Worm (Caenorhabditis elegans): ENCODE data around the gene F54C9.14.

F54C9.14 gene

DNA sequence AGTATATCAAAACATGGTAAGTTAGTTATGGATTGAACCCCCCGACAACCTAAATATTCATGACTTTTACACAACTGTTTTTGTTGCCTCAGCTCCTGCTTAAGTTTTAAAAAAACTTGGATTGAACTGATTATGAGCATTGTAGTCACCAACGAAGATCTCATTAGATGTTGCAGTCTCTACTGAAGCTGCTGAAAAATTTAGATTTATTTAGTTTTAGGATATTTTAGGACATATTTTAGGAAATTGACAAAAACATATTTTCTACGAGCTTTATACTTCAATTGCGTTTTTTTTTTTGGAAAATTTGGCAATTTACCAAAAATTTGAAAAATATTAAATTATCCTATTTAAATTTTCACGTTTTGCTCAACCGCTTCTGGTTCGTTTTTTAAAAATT, at the start of gene F54C9.14:
F54C9.14 (plus strand) TSS at position 301 of the 400 bp plus-strand sequence.
- no peak for TF ChIP-seq med-1 (GFP tag; optimal IDR thresholded peaks at IDR 0.05; ENCODE audit: insufficient read depth)

DNA sequence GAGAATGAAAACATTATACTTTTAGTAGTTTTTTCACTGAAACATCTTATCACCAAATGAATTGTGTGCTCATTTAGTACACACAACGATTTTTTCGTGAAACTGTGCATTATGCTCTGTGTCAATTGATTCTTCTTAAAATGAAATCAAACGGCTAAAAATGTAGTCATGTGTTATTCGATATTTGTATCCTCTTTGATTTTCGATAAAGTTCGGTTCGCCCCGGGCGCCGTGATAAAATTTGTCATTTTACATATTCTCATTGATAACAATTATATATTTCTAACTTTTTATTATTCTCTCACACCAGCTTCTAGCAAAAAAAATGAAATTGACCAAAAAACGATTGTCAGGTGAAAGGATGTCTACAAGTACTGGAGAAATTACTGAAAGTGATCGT, 47.4 kb upstream of the F54C9.14 start, which contains the start of gene ctg-2:
ctg-2 (plus strand) TSS at position 326 of the 400 bp plus-strand sequence.
- TF ChIP-seq cog-1 (tag; optimal IDR thresholded peaks at IDR 0.05): no peak
- TF ChIP-seq ztf-29 (GFP tag; IDR thresholded peaks at IDR 0.05): no peak
- no peak for TF ChIP-seq T22C8.4 (GFP tag; IDR thresholded peaks at IDR 0.05)
- no peak for TF ChIP-seq tab-1 (GFP tag; IDR thresholded peaks at IDR 0.05)
- TF ChIP-seq ref-1 (GFP tag; conservative IDR thresholded peaks at IDR 0.05): no peak
- no peak for TF ChIP-seq klf-2 (GFP tag; conservative IDR thresholded peaks at IDR 0.05)
- no peak for TF ChIP-seq med-1 (GFP tag; optimal IDR thresholded peaks at IDR 0.05; ENCODE audit: insufficient read depth)
- no peak for TF ChIP-seq flt-1 (GFP tag; IDR thresholded peaks at IDR 0.05)
- TF ChIP-seq ztf-23 (GFP tag; IDR thresholded peaks at IDR 0.05): no peak

DNA sequence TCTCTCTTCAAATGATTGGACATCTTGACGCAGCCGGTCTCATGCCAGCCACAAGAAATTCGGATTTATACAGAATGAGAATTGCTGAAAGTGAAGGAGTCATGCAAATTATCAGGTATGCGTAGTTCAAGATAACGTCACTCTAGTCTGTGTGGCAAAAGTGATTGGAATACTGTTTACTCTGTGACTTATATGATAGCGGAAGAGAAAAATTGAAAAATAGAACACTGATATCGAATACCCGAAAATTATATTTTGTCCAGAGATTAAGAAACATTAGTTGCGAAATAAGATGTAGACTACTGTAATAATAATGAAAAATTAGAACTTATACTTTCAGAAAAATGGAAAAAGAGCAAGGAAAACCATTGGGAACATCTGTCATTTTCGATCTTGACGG, 46.6 kb upstream of the F54C9.14 start:
- TF ChIP-seq cog-1 (tag; optimal IDR thresholded peaks at IDR 0.05) (no peak), med-1 (GFP tag; optimal IDR thresholded peaks at IDR 0.05; ENCODE audit: insufficient read depth) (no peak), tab-1 (GFP tag; IDR thresholded peaks at IDR 0.05) (no peak), klf-2 (GFP tag; conservative IDR thresholded peaks at IDR 0.05) (no peak), ztf-29 (GFP tag; IDR thresholded peaks at IDR 0.05) (no peak), flt-1 (GFP tag; IDR thresholded peaks at IDR 0.05) (no peak), ref-1 (GFP tag; conservative IDR thresholded peaks at IDR 0.05) (no peak), T22C8.4 (GFP tag; IDR thresholded peaks at IDR 0.05) (no peak), ztf-23 (GFP tag; IDR thresholded peaks at IDR 0.05) (no peak)

DNA sequence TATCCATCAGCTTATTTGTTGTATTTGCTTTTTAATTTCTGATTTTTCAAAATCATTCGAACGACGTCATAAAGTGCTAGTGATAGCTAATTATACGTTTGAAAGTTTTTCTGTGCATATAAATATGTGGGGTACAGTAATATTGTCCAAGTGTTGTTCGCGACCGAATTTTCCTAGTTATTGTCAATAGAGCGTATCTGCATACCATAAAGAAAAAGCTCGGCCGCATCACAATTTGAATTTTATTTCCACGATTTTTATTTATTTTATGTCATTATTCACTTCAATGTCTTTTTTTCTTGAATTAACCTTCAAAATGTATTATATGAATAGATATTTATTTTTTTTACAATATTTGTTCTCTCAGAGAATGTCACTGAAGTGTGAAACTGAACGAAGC, 45.3 kb upstream of the F54C9.14 start, which contains the start of gene rnh-2:
rnh-2 (plus strand) TSS at position 368 of the 400 bp plus-strand sequence.
- no peak for TF ChIP-seq med-1 (GFP tag; optimal IDR thresholded peaks at IDR 0.05; ENCODE audit: insufficient read depth)
- peak; percentile 68 for TF ChIP-seq ztf-23 (GFP tag; IDR thresholded peaks at IDR 0.05)
- TF ChIP-seq flt-1 (GFP tag; IDR thresholded peaks at IDR 0.05): 0 out of 2 replicates have a peak, but pooled peaks have one; percentile 54
- peak; percentile 60 for TF ChIP-seq cog-1 (tag; optimal IDR thresholded peaks at IDR 0.05)

DNA sequence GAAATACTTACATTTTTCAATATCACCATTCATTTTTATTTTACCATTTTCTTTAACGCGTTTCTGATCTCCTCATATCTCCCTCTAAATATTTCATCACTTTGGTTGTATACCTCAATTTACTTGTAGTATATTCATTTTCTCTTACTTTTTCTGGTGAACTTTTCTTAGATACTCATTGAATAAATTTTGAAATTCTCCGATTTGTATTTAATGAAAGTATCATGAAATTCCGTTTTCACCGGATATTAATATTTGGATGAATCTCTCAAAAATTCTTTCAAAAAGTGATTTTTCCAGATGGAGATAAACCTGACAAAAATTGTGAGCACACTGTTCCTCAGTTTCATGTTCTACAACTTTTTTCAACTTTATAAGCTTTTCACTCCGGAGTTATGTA, 43.9 kb upstream of the F54C9.14 start, which contains the start of gene T13H5.8:
T13H5.8 (plus strand) TSS at position 301 of the 400 bp plus-strand sequence.
- no peak for TF ChIP-seq flt-1 (GFP tag; IDR thresholded peaks at IDR 0.05)
- TF ChIP-seq ztf-29 (GFP tag; IDR thresholded peaks at IDR 0.05): no peak
- TF ChIP-seq ztf-23 (GFP tag; IDR thresholded peaks at IDR 0.05): no peak
- no peak for TF ChIP-seq klf-2 (GFP tag; conservative IDR thresholded peaks at IDR 0.05)
- TF ChIP-seq cog-1 (tag; optimal IDR thresholded peaks at IDR 0.05): no peak
- TF ChIP-seq tab-1 (GFP tag; IDR thresholded peaks at IDR 0.05): no peak
- TF ChIP-seq ref-1 (GFP tag; conservative IDR thresholded peaks at IDR 0.05): no peak
- no peak for TF ChIP-seq T22C8.4 (GFP tag; IDR thresholded peaks at IDR 0.05)
- TF ChIP-seq med-1 (GFP tag; optimal IDR thresholded peaks at IDR 0.05; ENCODE audit: insufficient read depth): no peak

DNA sequence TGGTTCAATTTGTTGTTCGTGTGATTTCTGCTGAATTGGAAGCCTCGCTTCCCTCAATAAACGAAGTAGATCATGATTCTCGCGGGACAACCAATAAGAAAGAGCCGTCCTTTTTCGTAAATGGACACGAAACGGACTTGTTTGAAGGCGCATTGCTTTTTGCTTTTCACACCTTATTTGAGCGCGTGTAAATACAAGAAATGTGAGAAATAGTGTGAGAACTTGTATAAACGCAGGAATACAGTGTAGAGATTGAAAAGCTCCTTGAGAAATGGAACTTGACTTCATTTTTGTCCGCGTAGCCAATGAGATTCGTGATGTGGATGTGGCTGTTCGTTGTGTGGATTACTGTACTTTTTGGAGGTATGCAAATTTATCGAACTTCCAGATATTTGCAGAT, 41.5 kb upstream of the F54C9.14 start, which contains the start of gene cht-2:
cht-2 (plus strand) TSS at position 301 of the 400 bp plus-strand sequence.
- no peak for TF ChIP-seq T22C8.4 (GFP tag; IDR thresholded peaks at IDR 0.05)

DNA sequence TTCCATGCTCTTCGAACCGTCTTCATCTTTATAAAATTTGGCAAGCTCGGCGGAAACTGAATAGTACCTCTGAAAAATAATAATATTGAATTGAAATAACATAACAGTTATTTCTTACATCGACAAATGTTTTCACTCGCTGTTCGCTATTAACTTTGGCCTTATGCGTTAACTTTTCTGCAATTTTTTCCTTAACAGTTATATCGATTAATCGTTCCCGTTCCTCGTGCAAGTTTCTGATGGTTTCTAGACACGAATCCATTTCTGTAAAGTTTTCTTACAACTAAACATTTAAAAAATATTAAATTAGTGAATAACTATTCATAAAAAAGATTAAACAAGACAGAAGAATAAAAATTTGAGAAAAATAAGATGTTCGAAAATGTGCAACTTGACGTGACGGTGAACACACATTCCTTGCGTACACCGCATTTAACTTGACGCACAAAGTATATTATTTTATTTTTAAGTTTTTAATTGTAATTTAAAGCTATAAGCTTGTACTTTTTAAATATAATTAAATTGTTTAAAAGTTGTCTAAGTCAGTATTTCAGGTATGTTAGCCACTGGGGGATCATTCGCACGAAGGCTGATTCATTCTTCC, 36.9 kb upstream of the F54C9.14 start, which contains the start of the genes prp-9 and mrps-18B:
prp-9 (minus strand) TSS at position 264 of the 604 bp plus-strand sequence.
mrps-18B (plus strand) TSS at position 549 of the 604 bp plus-strand sequence.
- TF ChIP-seq ztf-29 (GFP tag; IDR thresholded peaks at IDR 0.05) (no peak), klf-2 (GFP tag; conservative IDR thresholded peaks at IDR 0.05) (no peak), tab-1 (GFP tag; IDR thresholded peaks at IDR 0.05) (no peak), T22C8.4 (GFP tag; IDR thresholded peaks at IDR 0.05) (no peak), cog-1 (tag; optimal IDR thresholded peaks at IDR 0.05) (no peak), med-1 (GFP tag; optimal IDR thresholded peaks at IDR 0.05; ENCODE audit: insufficient read depth) (no peak), ref-1 (GFP tag; conservative IDR thresholded peaks at IDR 0.05) (no peak), ztf-23 (GFP tag; IDR thresholded peaks at IDR 0.05) (no peak), flt-1 (GFP tag; IDR thresholded peaks at IDR 0.05) (no peak)

DNA sequence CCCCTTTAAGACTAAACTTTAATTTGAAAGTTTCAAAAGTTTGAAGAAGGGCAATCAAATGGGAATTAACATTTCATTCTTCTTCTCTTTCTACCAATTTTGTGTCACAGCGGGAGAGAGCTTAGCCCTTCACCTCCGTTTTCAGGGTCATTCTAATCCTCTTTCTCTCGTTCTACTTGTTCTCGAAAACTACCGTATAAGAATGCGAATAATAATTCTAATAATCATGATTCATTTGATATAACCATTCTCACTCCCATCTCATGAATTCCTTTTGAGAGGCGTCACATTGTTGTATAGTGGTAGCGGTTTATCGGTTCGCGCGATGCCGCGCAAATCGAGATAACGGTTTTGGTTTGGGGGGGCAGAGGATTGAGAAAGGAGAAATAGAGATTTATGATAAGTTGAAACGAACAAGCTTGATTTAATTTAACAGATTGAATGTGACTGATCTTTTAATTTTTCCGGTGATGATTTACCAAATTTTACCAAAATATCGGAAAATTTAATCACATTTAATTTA, 32.9 kb upstream of the F54C9.14 start:
- TF ChIP-seq ztf-23 (GFP tag; IDR thresholded peaks at IDR 0.05) (no peak), tab-1 (GFP tag; IDR thresholded peaks at IDR 0.05) (no peak), med-1 (GFP tag; optimal IDR thresholded peaks at IDR 0.05; ENCODE audit: insufficient read depth) (no peak), ref-1 (GFP tag; conservative IDR thresholded peaks at IDR 0.05) (no peak), ztf-29 (GFP tag; IDR thresholded peaks at IDR 0.05) (no peak), flt-1 (GFP tag; IDR thresholded peaks at IDR 0.05) (no peak), cog-1 (tag; optimal IDR thresholded peaks at IDR 0.05) (no peak), T22C8.4 (GFP tag; IDR thresholded peaks at IDR 0.05) (no peak), klf-2 (GFP tag; conservative IDR thresholded peaks at IDR 0.05) (no peak)

DNA sequence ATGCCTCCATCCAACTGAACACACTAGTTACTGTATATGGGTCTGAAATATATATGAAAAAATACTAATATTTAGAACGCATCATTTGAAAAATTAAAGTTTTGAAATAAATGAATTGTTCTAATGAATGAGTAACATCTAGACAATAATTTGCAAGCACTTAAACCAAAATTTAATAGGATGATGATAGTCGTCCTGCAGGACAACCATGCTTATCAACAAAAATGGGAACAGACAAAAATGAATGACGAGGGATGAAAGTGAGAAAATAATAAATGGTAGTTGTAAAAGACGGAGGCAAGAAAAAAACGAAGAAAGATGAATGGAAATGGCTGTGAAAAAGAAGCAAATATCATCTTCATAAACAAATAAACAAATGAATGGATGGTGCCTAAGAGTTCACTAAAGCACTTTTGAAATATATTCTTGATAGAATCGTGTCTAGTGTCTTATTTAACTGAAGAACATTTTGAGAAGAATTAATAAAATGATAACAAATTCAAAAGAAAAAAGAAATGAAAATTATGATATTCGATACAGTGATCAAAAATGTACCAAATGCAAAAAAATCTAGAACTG, 30.8 kb upstream of the F54C9.14 start, which contains the start of gene gldi-7:
gldi-7 (minus strand) TSS at position 42 of the 579 bp plus-strand sequence.
- TF ChIP-seq T22C8.4 (GFP tag; IDR thresholded peaks at IDR 0.05): no peak
- no peak for TF ChIP-seq ref-1 (GFP tag; conservative IDR thresholded peaks at IDR 0.05)
- TF ChIP-seq ztf-29 (GFP tag; IDR thresholded peaks at IDR 0.05): no peak
- TF ChIP-seq cog-1 (tag; optimal IDR thresholded peaks at IDR 0.05): no peak
- TF ChIP-seq tab-1 (GFP tag; IDR thresholded peaks at IDR 0.05): no peak
- no peak for TF ChIP-seq flt-1 (GFP tag; IDR thresholded peaks at IDR 0.05)
- TF ChIP-seq ztf-23 (GFP tag; IDR thresholded peaks at IDR 0.05): no peak
- no peak for TF ChIP-seq klf-2 (GFP tag; conservative IDR thresholded peaks at IDR 0.05)
- no peak for TF ChIP-seq med-1 (GFP tag; optimal IDR thresholded peaks at IDR 0.05; ENCODE audit: insufficient read depth)

Measured in whole organism, midembryonic.